Worm (Caenorhabditis elegans) whole organism, young adult: Measurements from ENCODE around the gene K11H12.1.
A peak's percentile ranks its signal among the peaks of the same experiment; 100 is the strongest.

ENCODE experiments used
- B0019.2 ChIP-seq: fragments of 200-800 bp; sonication (Bioruptor generic); conservative IDR thresholded peaks from 2 replicates; pipeline ENCODE4 v1.3.6; 2022; ENCODE audit warnings: missing genetic modification reagents, missing genetic modification characterization, missing compliant biosample characterization
- B0035.1 ChIP-seq: sonication (generic microtip); optimal IDR thresholded peaks from 2 replicates; lab custom pipeline; 2016; ENCODE audit warnings: missing genetic modification characterization, mild to moderate bottlenecking, missing compliant biosample characterization, missing genotype, missing genetic modification reagents
- B0336.3 ChIP-seq: fragments of 200-800 bp; sonication (Bioruptor generic); IDR thresholded peaks from 2 replicates; pipeline ENCODE4 v1.3.6; 2022; ENCODE audit warnings: missing genetic modification characterization, missing compliant biosample characterization
- C06A6.2 ChIP-seq: fragments of 200-800 bp; sonication (Bioruptor generic); conservative IDR thresholded peaks from 2 replicates; pipeline ENCODE4 v1.3.6; 2022; ENCODE audit warnings: missing genetic modification characterization, missing compliant biosample characterization
- F22D6.2 ChIP-seq: sonication (generic microtip); optimal IDR thresholded peaks from 2 replicates; lab custom pipeline; 2016; ENCODE audit warnings: mild to moderate bottlenecking, missing genetic modification characterization, missing compliant biosample characterization
- F33H1.4 ChIP-seq: fragments of 200-800 bp; sonication (Bioruptor generic); IDR thresholded peaks from 2 replicates; pipeline ENCODE4 v1.3.6; 2022; ENCODE audit warnings: missing genetic modification reagents, missing genetic modification characterization, missing compliant biosample characterization
- F37B4.10 ChIP-seq: fragments of 200-800 bp; sonication (Bioruptor generic); IDR thresholded peaks from 2 replicates; pipeline ENCODE4 v1.3.6; 2022; ENCODE audit warnings: missing genetic modification characterization, missing compliant biosample characterization
- F39B2.1 ChIP-seq: fragments of 200-800 bp; sonication (Bioruptor generic); IDR thresholded peaks from 2 replicates; pipeline ENCODE4 v1.3.6; 2022; ENCODE audit warnings: missing genetic modification reagents, missing genetic modification characterization, missing compliant biosample characterization
- F49E8.2 ChIP-seq: sonication (generic microtip); optimal IDR thresholded peaks from 3 replicates; lab custom pipeline; 2017; ENCODE audit warnings: missing genetic modification characterization, mild to moderate bottlenecking, missing compliant biosample characterization, antibody characterized with exemption, moderate library complexity; ENCODE audit not compliant: insufficient read depth
- F52B5.7 ChIP-seq: sonication (generic microtip); optimal IDR thresholded peaks from 2 replicates; lab custom pipeline; 2016; ENCODE audit warnings: mild to moderate bottlenecking, missing genetic modification characterization, missing compliant biosample characterization
- F55B11.4 ChIP-seq: sonication (generic microtip); optimal IDR thresholded peaks from 2 replicates; lab custom pipeline; 2016; ENCODE audit warnings: missing compliant biosample characterization, missing genetic modification characterization, borderline replicate concordance; ENCODE audit not compliant: insufficient read depth
- T26A5.8 ChIP-seq: sonication (generic microtip); optimal IDR thresholded peaks from 2 replicates; lab custom pipeline; 2016; ENCODE audit warnings: missing genetic modification characterization, missing compliant biosample characterization
- Y53G8AR.9 ChIP-seq: fragments of 200-800 bp; sonication (Bioruptor generic); conservative IDR thresholded peaks from 2 replicates; pipeline ENCODE4 v1.3.6; 2022; ENCODE audit warnings: missing genetic modification reagents, missing genetic modification characterization, missing compliant biosample characterization
- Y95B8A.8 ChIP-seq: fragments of 200-800 bp; sonication (Bioruptor generic); IDR thresholded peaks from 2 replicates; pipeline ENCODE4 v1.3.6; 2022; ENCODE audit warnings: missing genetic modification reagents, missing genetic modification characterization, missing compliant biosample characterization
- aptf-3 ChIP-seq: fragments of 200-800 bp; sonication (Bioruptor generic); IDR thresholded peaks from 2 replicates; pipeline ENCODE4 v1.3.6; 2022; ENCODE audit warnings: missing genetic modification characterization, missing compliant biosample characterization
- athp-1 ChIP-seq: sonication (generic microtip); optimal IDR thresholded peaks from 2 replicates; lab custom pipeline; 2017; ENCODE audit warnings: mild to moderate bottlenecking, missing genetic modification characterization, missing compliant biosample characterization
- bed-2 ChIP-seq: fragments of 200-800 bp; sonication (Bioruptor generic); IDR thresholded peaks from 2 replicates; pipeline ENCODE4 v1.3.6; 2022; ENCODE audit warnings: missing genetic modification reagents, missing genetic modification characterization, missing compliant biosample characterization
- cebp-1 ChIP-seq, 2 experiments: fragments of 200-800 bp in 1 of 2; sonication (Bioruptor generic) in 1 of 2; sonication (generic microtip) in 1 of 2; IDR thresholded peaks in 1 of 2; optimal IDR thresholded peaks in 1 of 2; 2 replicates each; pipeline versions ENCODE4 v1.3.6 to Lab custom; 2017 to 2022; ENCODE audit warnings: missing compliant biosample characterization in 2 of 2, missing genetic modification characterization in 2 of 2, mild to moderate bottlenecking in 1 of 2, missing genetic modification reagents in 1 of 2, moderate library complexity in 1 of 2
- cebp-2 ChIP-seq: fragments of 200-800 bp; sonication (Bioruptor generic); IDR thresholded peaks from 2 replicates; pipeline ENCODE4 v1.3.6; 2022; ENCODE audit warnings: missing genetic modification characterization, missing compliant biosample characterization
- ceh-91 ChIP-seq: fragments of 200-800 bp; sonication (Bioruptor generic); IDR thresholded peaks from 2 replicates; pipeline ENCODE4 v1.3.6; 2022; ENCODE audit warnings: missing genetic modification reagents, missing genetic modification characterization, missing compliant biosample characterization
- die-1 ChIP-seq: sonication (generic microtip); optimal IDR thresholded peaks from 2 replicates; lab custom pipeline; 2016; ENCODE audit warnings: missing genotype, mild to moderate bottlenecking, missing genetic modification characterization, missing compliant biosample characterization
- dox-1 ChIP-seq: fragments of 200-800 bp; sonication (Bioruptor generic); IDR thresholded peaks from 2 replicates; pipeline ENCODE4 v1.3.6; 2022; ENCODE audit warnings: missing genetic modification reagents, missing genetic modification characterization, missing compliant biosample characterization
- efl-1 ChIP-seq: fragments of 150-350 bp; optimal IDR thresholded peaks from 2 replicates; lab custom pipeline; 2014; ENCODE audit warnings: missing biosample characterization, missing genetic modification reagents, missing genetic modification characterization
- ets-4 ChIP-seq: fragments of 200-800 bp; sonication (Bioruptor generic); optimal IDR thresholded peaks from 2 replicates; lab custom pipeline; 2018; ENCODE audit warnings: mild to moderate bottlenecking, missing genetic modification characterization, missing compliant biosample characterization
- hlh-12 ChIP-seq: sonication (generic microtip); optimal IDR thresholded peaks from 2 replicates; lab custom pipeline; 2016; ENCODE audit warnings: missing genetic modification characterization, missing compliant biosample characterization
- hlh-26 ChIP-seq: fragments of 200-800 bp; sonication (Bioruptor generic); conservative IDR thresholded peaks from 2 replicates; pipeline ENCODE4 v1.3.6; 2022; ENCODE audit warnings: missing genetic modification reagents, missing genetic modification characterization, missing compliant biosample characterization
- hmg-20 ChIP-seq: fragments of 200-800 bp; sonication (Bioruptor generic); IDR thresholded peaks from 2 replicates; pipeline ENCODE4 v1.3.6; 2022; ENCODE audit warnings: missing genetic modification reagents, missing genetic modification characterization, missing compliant biosample characterization
- lin-35 ChIP-seq, 3 experiments: fragments of 150-350 bp in 2 of 3; sonication (generic microtip) in 1 of 3; optimal IDR thresholded peaks; 2 replicates each; lab custom pipeline; 2014 to 2018; ENCODE audit warnings: missing biosample characterization in 3 of 3, missing genetic modification characterization in 3 of 3, missing genetic modification reagents in 3 of 3
- lin-54 ChIP-seq: fragments of 200-800 bp; sonication (Bioruptor generic); optimal IDR thresholded peaks from 2 replicates; lab custom pipeline; 2018; ENCODE audit warnings: mild to moderate bottlenecking, missing genetic modification characterization, missing compliant biosample characterization
- lir-1 ChIP-seq: fragments of 200-800 bp; sonication (Bioruptor generic); conservative IDR thresholded peaks from 2 replicates; pipeline ENCODE4 v1.3.6; 2022; ENCODE audit warnings: missing genetic modification reagents, missing genetic modification characterization, missing compliant biosample characterization
- madf-6 ChIP-seq: fragments of 200-800 bp; sonication (Bioruptor generic); IDR thresholded peaks from 2 replicates; pipeline ENCODE4 v1.3.6; 2022; ENCODE audit warnings: missing genetic modification reagents, missing genetic modification characterization, missing compliant biosample characterization
- mes-4 ChIP-seq: sonication (generic microtip); optimal IDR thresholded peaks from 2 replicates; lab custom pipeline; 2016; ENCODE audit warnings: missing genotype, missing genetic modification characterization, missing compliant biosample characterization
- nfya-1 ChIP-seq: sonication (generic microtip); optimal IDR thresholded peaks from 2 replicates; lab custom pipeline; 2017; ENCODE audit warnings: antibody characterized with exemption, missing compliant biosample characterization, missing genetic modification characterization, borderline replicate concordance; ENCODE audit not compliant: insufficient read depth
- nhr-27 ChIP-seq: fragments of 200-800 bp; sonication (Bioruptor generic); optimal IDR thresholded peaks from 2 replicates; lab custom pipeline; 2018; ENCODE audit warnings: mild to moderate bottlenecking, missing genetic modification characterization, moderate library complexity, missing compliant biosample characterization
- nhr-80 ChIP-seq: sonication (generic microtip); optimal IDR thresholded peaks from 2 replicates; lab custom pipeline; 2016; ENCODE audit warnings: missing genetic modification characterization, missing compliant biosample characterization
- nhr-90 ChIP-seq: sonication (generic microtip); optimal IDR thresholded peaks from 2 replicates; lab custom pipeline; 2016; ENCODE audit warnings: missing genotype, mild to moderate bottlenecking, missing genetic modification characterization, missing compliant biosample characterization
- pbrm-1 ChIP-seq: fragments of 200-800 bp; sonication (Bioruptor generic); IDR thresholded peaks from 2 replicates; pipeline ENCODE4 v1.3.6; 2022; ENCODE audit warnings: missing genetic modification reagents, missing genetic modification characterization, missing compliant biosample characterization
- rcor-1 ChIP-seq: fragments of 200-800 bp; sonication (Bioruptor generic); IDR thresholded peaks from 2 replicates; pipeline ENCODE4 v1.3.6; 2022; ENCODE audit warnings: missing genetic modification reagents, missing genetic modification characterization, missing compliant biosample characterization
- rec-8 ChIP-seq, 2 experiments: sonication (generic microtip); optimal IDR thresholded peaks; 2 replicates each; lab custom pipeline; 2016; ENCODE audit warnings: mild to moderate bottlenecking in 2 of 2, missing genetic modification characterization in 2 of 2, missing genetic modification reagents in 2 of 2, missing genotype in 2 of 2, missing biosample characterization in 1 of 2, missing compliant biosample characterization in 1 of 2, moderate library complexity in 1 of 2
- sea-2 ChIP-seq: fragments of 200-800 bp; sonication (Bioruptor generic); IDR thresholded peaks from 2 replicates; pipeline ENCODE4 v1.3.6; 2022; ENCODE audit warnings: missing genetic modification characterization, missing compliant biosample characterization
- snpc-4 ChIP-seq, 5 experiments: fragments of 150-350 bp in 1 of 5; sonication (generic microtip) in 4 of 5; optimal IDR thresholded peaks; 2 replicates each; lab custom pipeline; 2014 to 2018; ENCODE audit warnings: missing genetic modification characterization in 5 of 5, missing biosample characterization in 3 of 5, antibody characterized with exemption in 2 of 5, mild to moderate bottlenecking in 2 of 5, missing compliant biosample characterization in 2 of 5, missing genotype in 2 of 5, moderate library complexity in 2 of 5, missing genetic modification reagents in 1 of 5
- xnd-1 ChIP-seq: sonication (generic microtip); optimal IDR thresholded peaks from 2 replicates; lab custom pipeline; 2016; ENCODE audit warnings: missing genotype, missing genetic modification reagents, missing genetic modification characterization, missing compliant biosample characterization
- ztf-22 ChIP-seq: fragments of 200-800 bp; sonication (Bioruptor generic); optimal IDR thresholded peaks from 2 replicates; lab custom pipeline; 2018; ENCODE audit warnings: mild to moderate bottlenecking, missing genetic modification characterization, moderate library complexity, missing compliant biosample characterization
- ztf-26 ChIP-seq: sonication (generic microtip); optimal IDR thresholded peaks from 2 replicates; lab custom pipeline; 2017; ENCODE audit warnings: missing genetic modification characterization, missing compliant biosample characterization
- ztf-28 ChIP-seq: fragments of 200-800 bp; sonication (Bioruptor generic); IDR thresholded peaks from 2 replicates; pipeline ENCODE4 v1.3.6; 2022; ENCODE audit warnings: missing genetic modification reagents, missing genetic modification characterization, missing compliant biosample characterization
- ztf-6 ChIP-seq: fragments of 200-800 bp; sonication (Bioruptor generic); IDR thresholded peaks from 2 replicates; pipeline ENCODE4 v1.3.6; 2022; ENCODE audit warnings: missing genetic modification reagents, missing genetic modification characterization, missing compliant biosample characterization

The K11H12.1 gene

DNA sequence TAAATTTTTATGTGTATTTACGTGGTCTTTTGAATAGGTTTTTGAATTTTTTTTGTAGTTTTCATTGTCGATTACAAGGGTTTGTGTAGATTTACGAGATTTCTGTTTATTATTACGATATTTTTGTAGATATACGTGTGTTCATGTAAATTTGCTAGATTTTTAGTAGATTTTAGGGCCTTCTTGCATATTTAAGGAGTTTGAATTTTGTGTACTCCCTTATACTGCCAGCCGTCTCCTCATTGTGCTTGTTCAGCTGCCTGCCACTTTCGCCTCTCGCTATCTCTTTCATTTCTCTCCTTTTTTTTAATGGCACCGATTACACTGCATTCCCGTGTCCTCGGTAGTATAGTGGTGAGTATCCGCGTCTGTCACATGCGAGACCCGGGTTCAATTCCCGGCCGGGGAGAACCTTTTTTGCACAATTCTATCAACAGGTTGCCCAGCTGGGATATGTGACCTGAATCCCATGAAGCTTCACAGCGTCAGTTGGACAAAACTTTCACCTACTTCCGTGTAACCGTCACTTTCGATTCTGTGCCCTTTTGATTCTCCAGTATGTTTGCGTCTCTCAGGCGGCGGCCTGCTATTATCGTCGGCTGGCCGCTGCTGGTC lies 29.6 kb upstream of the K11H12.1 start (continued):
- TF ChIP-seq sea-2: no peak
- TF ChIP-seq die-1 (tag; lab: Kevin White, UChicago): peak; percentile 85
- TF ChIP-seq aptf-3 (GFP tag; lab: Robert Waterston, UW): 0 out of 2 replicates have a peak, but pooled peaks have one; percentile 77
- TF ChIP-seq ets-4 (GFP tag; lab: Kevin White, UChicago): peak; percentile 75
- no peak for TF ChIP-seq hlh-26 (GFP tag; lab: Robert Waterston, UW)
- TF ChIP-seq B0019.2 (GFP tag; lab: Robert Waterston, UW): no peak
- TF ChIP-seq madf-6 (GFP tag; lab: Robert Waterston, UW): peak; percentile 44; the same call in 1 of the 2 replicates
- no peak for TF ChIP-seq xnd-1
- 0 out of 2 replicates have a peak, but pooled peaks have one; percentile 42 for TF ChIP-seq C06A6.2 (GFP tag; lab: Robert Waterston, UW)
- peak; percentile 77 for TF ChIP-seq pbrm-1 (GFP tag; lab: Robert Waterston, UW)
- TF ChIP-seq ceh-91 (GFP tag; lab: Robert Waterston, UW): no peak
- no peak for TF ChIP-seq F55B11.4
- TF ChIP-seq nhr-80 (tag; lab: Kevin White, UChicago): peak; percentile 35
- peak; percentile 86 for TF ChIP-seq dox-1 (GFP tag; lab: Robert Waterston, UW)
- peak; percentile 42 for TF ChIP-seq snpc-4 (GFP tag; optimal IDR thresholded peaks at IDR 0.05; lab: Kevin White, UChicago)
- TF ChIP-seq snpc-4 (tag; optimal IDR thresholded peaks at IDR 0.05; lab: Kevin White, UChicago): no peak
- 0 out of 2 replicates have a peak, but pooled peaks have one; percentile 19 for TF ChIP-seq F33H1.4 (GFP tag; lab: Robert Waterston, UW)
- TF ChIP-seq cebp-2 (GFP tag; lab: Robert Waterston, UW): peak; percentile 68; the same call in 1 of the 2 replicates
- 0 out of 2 replicates have a peak, but pooled peaks have one; percentile 63 for TF ChIP-seq Y95B8A.8
- TF ChIP-seq rcor-1: peak; percentile 73; the same call in 1 of the 2 replicates
- TF ChIP-seq hlh-12 (tag; lab: Kevin White, UChicago): peak; percentile 26
- no peak for TF ChIP-seq mes-4 (tag; lab: Kevin White, UChicago)
- TF ChIP-seq efl-1 (GFP tag; lab: Kevin White, UChicago): no peak
- TF ChIP-seq ztf-22 (GFP tag; lab: Kevin White, UChicago): no peak
- peak; percentile 78 for TF ChIP-seq F52B5.7 (tag; lab: Kevin White, UChicago)
- TF ChIP-seq F49E8.2 (tag; lab: Kevin White, UChicago): peak; percentile 36
- TF ChIP-seq F37B4.10 (GFP tag; lab: Robert Waterston, UW): no peak
- peak; percentile 86 for TF ChIP-seq nhr-90 (tag; lab: Kevin White, UChicago)
- peak; percentile 65 for TF ChIP-seq hmg-20 (GFP tag; lab: Robert Waterston, UW)
- peak; percentile 20 for TF ChIP-seq F22D6.2 (tag; lab: Kevin White, UChicago)
- no peak for TF ChIP-seq Y53G8AR.9 (GFP tag; lab: Robert Waterston, UW)
- peak; percentile 71 to 73 for TF ChIP-seq rec-8 (tag; optimal IDR thresholded peaks at IDR 0.05; lab: Kevin White, UChicago)
- peak; percentile 69 for TF ChIP-seq B0336.3 (GFP tag; lab: Robert Waterston, UW)
- 0 out of 2 replicates have a peak, but pooled peaks have one; percentile 24 for TF ChIP-seq cebp-1 (GFP tag; IDR thresholded peaks at IDR 0.05; lab: Robert Waterston, UW)
- TF ChIP-seq cebp-1 (tag; optimal IDR thresholded peaks at IDR 0.05; lab: Kevin White, UChicago): no peak
- TF ChIP-seq nfya-1: no peak
- TF ChIP-seq athp-1 (tag; lab: Kevin White, UChicago): peak; percentile 37
- no peak for TF ChIP-seq lin-35 (GFP tag; optimal IDR thresholded peaks at IDR 0.05; lab: Kevin White, UChicago)
- peak; percentile 6 for TF ChIP-seq B0035.1 (tag; lab: Kevin White, UChicago)
- TF ChIP-seq nhr-27 (tag; lab: Kevin White, UChicago): peak; percentile 24
- peak; percentile 79 for TF ChIP-seq ztf-6 (GFP tag; lab: Robert Waterston, UW)
- TF ChIP-seq bed-2 (GFP tag; lab: Robert Waterston, UW): no peak
- TF ChIP-seq lir-1: peak; percentile 60; the same call in 1 of the 2 replicates
- TF ChIP-seq F39B2.1: no peak
- peak; percentile 70 for TF ChIP-seq ztf-26 (tag; lab: Kevin White, UChicago)
- TF ChIP-seq T26A5.8: peak; percentile 29
- peak; percentile 51 for TF ChIP-seq lin-54
- TF ChIP-seq ztf-28: 0 out of 2 replicates have a peak, but pooled peaks have one; percentile 51
